Worm (Caenorhabditis elegans): ENCODE data around the gene F40C5.1.
"Not testable (repeated sequence)": the region's sequence is repeated elsewhere in the genome, so short reads cannot be mapped to it uniquely, and the experiment has no call there.

DNA sequence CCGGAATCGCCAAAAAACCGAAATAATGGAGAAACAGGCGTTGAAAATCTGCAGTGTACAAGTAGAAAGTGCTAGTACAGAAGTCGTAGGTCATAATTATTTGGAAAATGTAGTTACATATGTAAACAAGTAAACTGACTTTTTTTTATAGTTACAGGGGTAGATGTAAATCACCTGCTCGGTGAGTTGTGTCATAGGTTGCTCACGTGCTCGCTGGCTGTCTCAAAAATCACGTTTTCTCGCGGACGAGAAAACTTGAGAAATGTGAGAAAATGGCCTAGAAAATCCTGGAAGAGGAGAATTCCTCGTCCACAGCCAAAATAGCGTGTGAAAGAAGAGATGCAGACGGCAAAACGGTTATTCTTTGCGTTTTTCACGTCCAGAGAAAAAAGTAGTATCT lies 24.5 kb downstream of the F40C5.1 start, which contains the start of gene srh-212:
- TF ChIP-seq blmp-1 (tag; optimal IDR thresholded peaks at IDR 0.05; ENCODE audit: insufficient read depth); unc-62 (GFP tag; optimal IDR thresholded peaks at IDR 0.05); ztf-11 (tag; optimal IDR thresholded peaks at IDR 0.05); aly-2 (tag; optimal IDR thresholded peaks at IDR 0.05); C34F6.9 (tag; optimal IDR thresholded peaks at IDR 0.05); nhr-129 (tag; optimal IDR thresholded peaks at IDR 0.05); skn-1 (tag; optimal IDR thresholded peaks at IDR 0.05); nhr-237 (tag; optimal IDR thresholded peaks at IDR 0.05); dmd-4 (tag; optimal IDR thresholded peaks at IDR 0.05); snpc-4 (tag; optimal IDR thresholded peaks at IDR 0.05); nhr-6 (tag; optimal IDR thresholded peaks at IDR 0.05); zag-1 (tag; optimal IDR thresholded peaks at IDR 0.05); F13H6.1 (tag; optimal IDR thresholded peaks at IDR 0.05); mdl-1 (tag; optimal IDR thresholded peaks at IDR 0.05): not testable (repeated sequence)

Data from whole organism, L2 larva.